Worm (Caenorhabditis elegans) whole organism, mixed stage, embryonic: ENCODE results near the gene F18A11.2.
"Not testable (repeated sequence)": the region's sequence is repeated elsewhere in the genome, so short reads cannot be mapped to it uniquely, and the experiment has no call there.

Source experiments
- M03D4.4 ChIP-seq: sonication (generic microtip); optimal IDR thresholded peaks from 2 replicates; lab custom pipeline; 2017; ENCODE audit warnings: mild to moderate bottlenecking, missing genetic modification characterization, missing compliant biosample characterization
- nhr-12 ChIP-seq: fragments of 150-350 bp; optimal IDR thresholded peaks from 2 replicates; lab custom pipeline; 2014; ENCODE audit warnings: missing biosample characterization, missing genetic modification characterization

- not testable (repeated sequence) for TF ChIP-seq M03D4.4; nhr-12 (tag; lab: Kevin White, UChicago)
Observed at ce11 chrII:13082403-13082802, 50.9 kb downstream of the F18A11.2 start, which contains the start of gene Y81G3A.6.
